Fruit fly (Drosophila melanogaster) whole organism: ENCODE measurements around the gene CG31220.

Experiments
- CG8478 ChIP-seq: fragments of >200 bp; optimal IDR thresholded peaks from 2 replicates; lab custom pipeline; 2018; ENCODE audit warnings: inconsistent platforms
- Dll ChIP-seq: fragments of >200 bp; optimal IDR thresholded peaks from 2 replicates; lab custom pipeline; 2017
- EcR ChIP-seq, 2 experiments: fragments of >200 bp; optimal IDR thresholded peaks; 2 replicates each; lab custom pipeline; 2017; ENCODE audit warnings: missing biosample characterization in 2 of 2, missing genetic modification characterization in 2 of 2, missing genetic modification reagents in 2 of 2
- pan ChIP-seq: fragments of >200 bp; optimal IDR thresholded peaks from 2 replicates; lab custom pipeline; 2017
- psq ChIP-seq: fragments of >200 bp; optimal IDR thresholded peaks from 2 replicates; lab custom pipeline; 2017
- usp ChIP-seq: fragments of >200 bp; optimal IDR thresholded peaks from 2 replicates; lab custom pipeline; 2017; ENCODE audit warnings: missing biosample characterization, missing genetic modification characterization, mixed read lengths

DNA sequence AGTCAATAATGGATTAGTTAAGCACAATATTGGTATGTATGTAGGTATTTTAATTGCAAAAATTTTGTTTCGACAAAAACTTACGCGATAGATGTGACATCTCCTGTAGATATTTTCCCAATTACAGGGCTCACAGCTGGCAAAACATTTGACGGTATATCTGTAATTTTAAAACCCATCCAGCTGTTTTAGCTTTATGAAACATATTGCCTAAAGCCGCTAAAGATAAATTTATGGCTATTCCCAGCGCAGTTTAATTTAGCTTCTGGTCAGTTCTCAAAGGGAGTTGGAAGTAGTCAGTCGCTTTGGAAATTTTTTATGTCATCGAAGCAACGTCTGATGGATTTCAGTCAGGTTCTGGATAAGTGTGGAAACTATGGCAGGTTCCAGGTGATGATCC, 48.0 kb upstream of the CG31220 start, which contains the start of gene CG7333:
- TF ChIP-seq psq (lab: Kevin White, UChicago): no peak
- TF ChIP-seq pan (lab: Kevin White, UChicago): no peak
- TF ChIP-seq usp (GFP tag; lab: Kevin White, UChicago): no peak
- TF ChIP-seq CG8478 (lab: Kevin White, UChicago): no peak
- no peak for TF ChIP-seq Dll (lab: Kevin White, UChicago)
- no peak for TF ChIP-seq EcR (GFP tag; optimal IDR thresholded peaks at IDR 0.05; lab: Kevin White, UChicago)
